Fruit fly (Drosophila melanogaster) whole organism, pupa: ENCODE results near the gene RpS28a.

Experiments
- CG14655 ChIP-seq: fragments of 200-800 bp; sonication (Bioruptor generic); optimal IDR thresholded peaks from 3 replicates; lab custom pipeline; 2017; ENCODE audit warnings: mild to moderate bottlenecking, missing biosample characterization, missing genetic modification reagents, missing genetic modification characterization
- CG17806 ChIP-seq: fragments of 200-800 bp; sonication (Bioruptor generic); optimal IDR thresholded peaks from 2 replicates; lab custom pipeline; 2018; ENCODE audit warnings: missing biosample characterization, mild to moderate bottlenecking, missing genetic modification characterization, moderate library complexity
- Pif1B ChIP-seq: fragments of 200-800 bp; sonication (Bioruptor generic); optimal IDR thresholded peaks from 3 replicates; lab custom pipeline; 2016; ENCODE audit warnings: missing biosample characterization, missing genetic modification characterization
- fd96Ca ChIP-seq: fragments of 200-800 bp; sonication (Bioruptor generic); IDR thresholded peaks from 3 replicates; pipeline ENCODE4 v1.3.6; 2022; ENCODE audit warnings: missing biosample characterization, missing genetic modification characterization

DNA sequence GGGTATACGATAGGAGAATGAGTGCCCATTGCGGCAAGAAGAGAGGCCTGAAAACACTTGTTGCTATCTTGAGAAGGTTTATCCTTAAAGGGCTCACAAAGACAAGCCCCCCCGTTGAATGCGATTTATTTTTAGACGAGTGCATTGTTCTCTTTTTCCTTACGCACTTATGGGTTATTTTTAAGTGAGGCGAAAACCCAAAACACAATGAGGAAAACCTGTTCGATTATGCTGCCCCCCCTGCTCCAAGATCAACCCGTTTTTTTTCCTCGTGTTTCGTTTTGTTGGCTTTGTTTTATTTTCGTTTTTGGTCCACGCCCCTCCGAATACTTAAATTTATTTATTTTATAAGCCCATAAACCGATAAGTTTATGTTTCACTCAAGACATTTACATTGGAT lies 37.5 kb upstream of the RpS28a start:
- TF ChIP-seq CG17806 = no peak
- no peak for TF ChIP-seq Pif1B (GFP tag; lab: Kevin White, UChicago)
- no peak for TF ChIP-seq CG14655
- TF ChIP-seq fd96Ca = no peak
